Fruit fly (Drosophila melanogaster) whole organism, pupa: ENCODE measurements around the gene CG43335.
A peak's percentile ranks its signal among the peaks of the same experiment; 100 is the strongest.

Experiments used
- CG10348 ChIP-seq: fragments of 200-800 bp; sonication (Bioruptor generic); IDR thresholded peaks from 2 replicates; pipeline ENCODE4 v1.3.6; 2022; ENCODE audit warnings: missing biosample characterization, missing genetic modification characterization
- CG12605 ChIP-seq: fragments of 200-800 bp; sonication (Bioruptor generic); IDR thresholded peaks from 2 replicates; pipeline ENCODE4 v1.3.6; 2022; ENCODE audit warnings: missing biosample characterization, missing genetic modification characterization
- CG14655 ChIP-seq: fragments of 200-800 bp; sonication (Bioruptor generic); optimal IDR thresholded peaks from 3 replicates; lab custom pipeline; 2017; ENCODE audit warnings: mild to moderate bottlenecking, missing biosample characterization, missing genetic modification reagents, missing genetic modification characterization
- CG32121 ChIP-seq: fragments of 200-800 bp; sonication (Bioruptor generic); IDR thresholded peaks from 2 replicates; pipeline ENCODE4 v1.3.6; 2022; ENCODE audit warnings: missing biosample characterization, missing genetic modification characterization
- CG34367 ChIP-seq: fragments of 200-800 bp; sonication (Bioruptor generic); optimal IDR thresholded peaks from 2 replicates; lab custom pipeline; 2018; ENCODE audit warnings: missing biosample characterization, mild to moderate bottlenecking, missing genetic modification characterization
- CG8301 ChIP-seq: fragments of 200-800 bp; sonication (Bioruptor generic); optimal IDR thresholded peaks from 2 replicates; lab custom pipeline; 2018; ENCODE audit warnings: missing biosample characterization, mild to moderate bottlenecking, missing genetic modification characterization
- CG9948 ChIP-seq: fragments of 200-800 bp; sonication (Bioruptor generic); optimal IDR thresholded peaks from 2 replicates; lab custom pipeline; 2018; ENCODE audit warnings: missing biosample characterization, mild to moderate bottlenecking, missing genetic modification characterization, moderate library complexity
- EcR ChIP-seq: fragments of 200-800 bp; sonication (Bioruptor generic); optimal IDR thresholded peaks from 3 replicates; lab custom pipeline; 2019; ENCODE audit warnings: missing biosample characterization, missing genetic modification characterization, mild to moderate bottlenecking, moderate library complexity, missing genetic modification reagents
- Ets98B ChIP-seq: fragments of 200-800 bp; sonication (Bioruptor generic); IDR thresholded peaks from 2 replicates; pipeline ENCODE4 v1.3.6; 2022; ENCODE audit warnings: missing biosample characterization, missing genetic modification characterization
- fd96Ca ChIP-seq: fragments of 200-800 bp; sonication (Bioruptor generic); IDR thresholded peaks from 3 replicates; pipeline ENCODE4 v1.3.6; 2022; ENCODE audit warnings: missing biosample characterization, missing genetic modification characterization

dm6 chr3R:15678765-15679514 is 43.7 kb downstream of the CG43335 start:
- TF ChIP-seq Ets98B (GFP tag; lab: Robert Waterston, UW) (peak; percentile 19; the same call in 1 of the 2 replicates), CG14655 (GFP tag; lab: Kevin White, UChicago) (peak; percentile 52), EcR (no peak), CG32121 (GFP tag; lab: Robert Waterston, UW) (no peak), CG12605 (GFP tag; lab: Robert Waterston, UW) (no peak), CG8301 (tag; lab: Kevin White, UChicago) (peak; percentile 58), CG10348 (GFP tag; lab: Robert Waterston, UW) (no peak), CG34367 (tag; lab: Kevin White, UChicago) (no peak), fd96Ca (GFP tag; lab: Robert Waterston, UW) (peak; percentile 66), CG9948 (peak; percentile 4)
